Worm (Caenorhabditis elegans) whole organism, late embryonic: Measurements from ENCODE around the gene Y22F5A.11.

Source experiments
- C08G9.2 ChIP-seq: sonication (generic microtip); optimal IDR thresholded peaks from 2 replicates; lab custom pipeline; 2016; ENCODE audit warnings: mild to moderate bottlenecking, missing genetic modification characterization, moderate library complexity, missing compliant biosample characterization
- F13H6.1 ChIP-seq: sonication (generic microtip); optimal IDR thresholded peaks from 2 replicates; lab custom pipeline; 2016; ENCODE audit warnings: missing genetic modification characterization, missing compliant biosample characterization
- K09A11.1 ChIP-seq: sonication (generic microtip); optimal IDR thresholded peaks from 2 replicates; lab custom pipeline; 2017; ENCODE audit warnings: antibody characterized with exemption, mild to moderate bottlenecking, missing genetic modification characterization, missing compliant biosample characterization; ENCODE audit not compliant: insufficient read depth
- T23F11.4 ChIP-seq: fragments of 200-800 bp; sonication (Bioruptor generic); optimal IDR thresholded peaks from 2 replicates; lab custom pipeline; 2018; ENCODE audit warnings: mild to moderate bottlenecking, missing genetic modification characterization, missing compliant biosample characterization
- ahr-1 ChIP-seq: sonication (generic microtip); optimal IDR thresholded peaks from 2 replicates; lab custom pipeline; 2016; ENCODE audit warnings: missing genetic modification characterization, missing compliant biosample characterization
- ceh-14 ChIP-seq: sonication (generic microtip); optimal IDR thresholded peaks from 2 replicates; lab custom pipeline; 2016; ENCODE audit warnings: missing genotype, missing genetic modification characterization, missing compliant biosample characterization
- ceh-18 ChIP-seq: sonication (generic microtip); optimal IDR thresholded peaks from 2 replicates; lab custom pipeline; 2016; ENCODE audit warnings: missing genetic modification characterization, missing compliant biosample characterization
- ceh-2 ChIP-seq: sonication (generic microtip); optimal IDR thresholded peaks from 2 replicates; lab custom pipeline; 2016; ENCODE audit warnings: missing genotype, missing genetic modification characterization, missing compliant biosample characterization
- ceh-22 ChIP-seq: sonication (generic microtip); optimal IDR thresholded peaks from 2 replicates; lab custom pipeline; 2017; ENCODE audit warnings: missing biosample characterization, missing genetic modification characterization
- ceh-31 ChIP-seq: sonication (generic microtip); optimal IDR thresholded peaks from 2 replicates; lab custom pipeline; 2016; ENCODE audit warnings: missing genetic modification characterization, missing compliant biosample characterization
- ceh-45 ChIP-seq: fragments of 200-800 bp; sonication (Bioruptor generic); IDR thresholded peaks from 2 replicates; pipeline ENCODE4 v1.3.6; 2022; ENCODE audit warnings: missing genetic modification reagents, missing genetic modification characterization, missing compliant biosample characterization
- ceh-48 ChIP-seq: sonication (generic microtip); optimal IDR thresholded peaks from 2 replicates; lab custom pipeline; 2016; ENCODE audit warnings: missing genetic modification characterization, inconsistent platforms, missing compliant biosample characterization
- ceh-6 ChIP-seq: fragments of 200-800 bp; sonication (Bioruptor generic); optimal IDR thresholded peaks from 2 replicates; lab custom pipeline; 2018; ENCODE audit warnings: mild to moderate bottlenecking, missing genetic modification characterization, missing compliant biosample characterization
- dve-1 ChIP-seq: sonication (generic microtip); optimal IDR thresholded peaks from 2 replicates; lab custom pipeline; 2017; ENCODE audit warnings: antibody characterized with exemption, mild to moderate bottlenecking, missing genetic modification characterization, missing compliant biosample characterization
- elt-2 ChIP-seq: sonication (generic microtip); optimal IDR thresholded peaks from 2 replicates; lab custom pipeline; 2016; ENCODE audit warnings: missing genetic modification reagents, missing genetic modification characterization, missing compliant biosample characterization
- fkh-6 ChIP-seq: sonication (generic microtip); optimal IDR thresholded peaks from 2 replicates; lab custom pipeline; 2016; ENCODE audit warnings: missing genetic modification characterization, missing compliant biosample characterization
- gmeb-2 ChIP-seq: sonication (generic microtip); optimal IDR thresholded peaks from 2 replicates; lab custom pipeline; 2016; ENCODE audit warnings: missing genetic modification characterization, inconsistent platforms, missing compliant biosample characterization
- hlh-13 ChIP-seq: fragments of 200-800 bp; sonication (Bioruptor generic); optimal IDR thresholded peaks from 2 replicates; lab custom pipeline; 2018; ENCODE audit warnings: mild to moderate bottlenecking, missing genetic modification characterization, missing compliant biosample characterization
- hlh-30 ChIP-seq: sonication (generic microtip); optimal IDR thresholded peaks from 2 replicates; lab custom pipeline; 2017; ENCODE audit warnings: antibody characterized with exemption, missing genetic modification characterization, missing compliant biosample characterization; ENCODE audit not compliant: insufficient read depth
- lim-6 ChIP-seq: sonication (generic microtip); optimal IDR thresholded peaks from 2 replicates; lab custom pipeline; 2016; ENCODE audit warnings: missing genetic modification characterization, missing compliant biosample characterization
- lin-11 ChIP-seq: fragments of 200-800 bp; sonication (Bioruptor generic); optimal IDR thresholded peaks from 2 replicates; lab custom pipeline; 2018; ENCODE audit warnings: mild to moderate bottlenecking, missing genetic modification characterization, missing compliant biosample characterization
- madf-2 ChIP-seq: sonication (generic microtip); optimal IDR thresholded peaks from 2 replicates; lab custom pipeline; 2017; ENCODE audit warnings: missing genetic modification characterization, missing compliant biosample characterization
- nhr-232 ChIP-seq: sonication (generic microtip); optimal IDR thresholded peaks from 2 replicates; lab custom pipeline; 2016; ENCODE audit warnings: missing genetic modification characterization, missing compliant biosample characterization
- npax-4 ChIP-seq: sonication (generic microtip); optimal IDR thresholded peaks from 2 replicates; lab custom pipeline; 2016; ENCODE audit warnings: missing genetic modification characterization, missing compliant biosample characterization
- odd-2 ChIP-seq: sonication (generic microtip); optimal IDR thresholded peaks from 2 replicates; lab custom pipeline; 2017; ENCODE audit warnings: antibody characterized with exemption, mild to moderate bottlenecking, missing genetic modification characterization, missing compliant biosample characterization
- pag-3 ChIP-seq: sonication (generic microtip); optimal IDR thresholded peaks from 2 replicates; lab custom pipeline; 2016; ENCODE audit warnings: missing compliant biosample characterization, missing genetic modification characterization, borderline replicate concordance
- pax-1 ChIP-seq: fragments of 150-350 bp; optimal IDR thresholded peaks from 2 replicates; lab custom pipeline; 2014; ENCODE audit warnings: missing biosample characterization, missing genetic modification characterization
- pha-4 ChIP-seq: fragments of 150-350 bp; optimal IDR thresholded peaks from 2 replicates; lab custom pipeline; 2018; ENCODE audit warnings: missing biosample characterization, missing genetic modification reagents, missing genetic modification characterization
- pqm-1 ChIP-seq: sonication (generic microtip); optimal IDR thresholded peaks from 2 replicates; lab custom pipeline; 2016; ENCODE audit warnings: missing genetic modification characterization, missing compliant biosample characterization
- pros-1 ChIP-seq: fragments of 150-350 bp; optimal IDR thresholded peaks from 2 replicates; lab custom pipeline; 2014; ENCODE audit warnings: missing biosample characterization, missing genetic modification reagents, missing genetic modification characterization
- rnt-1 ChIP-seq: sonication (generic microtip); optimal IDR thresholded peaks from 2 replicates; lab custom pipeline; 2016; ENCODE audit warnings: missing genetic modification characterization, missing compliant biosample characterization
- sdc-2 ChIP-seq: sonication (generic microtip); optimal IDR thresholded peaks from 2 replicates; lab custom pipeline; 2016; ENCODE audit warnings: missing genotype, missing genetic modification characterization, missing compliant biosample characterization
- syd-9 ChIP-seq: sonication (generic microtip); optimal IDR thresholded peaks from 2 replicates; lab custom pipeline; 2016; ENCODE audit warnings: mild to moderate bottlenecking, missing genetic modification characterization, moderate library complexity, missing compliant biosample characterization
- ttx-3 ChIP-seq: sonication (generic microtip); optimal IDR thresholded peaks from 2 replicates; lab custom pipeline; 2016; ENCODE audit warnings: missing genetic modification reagents, missing genetic modification characterization, missing compliant biosample characterization
- unc-42 ChIP-seq: sonication (generic microtip); optimal IDR thresholded peaks from 2 replicates; lab custom pipeline; 2016; ENCODE audit warnings: missing genotype, missing genetic modification characterization, missing compliant biosample characterization
- ztf-16 ChIP-seq: sonication (generic microtip); optimal IDR thresholded peaks from 2 replicates; lab custom pipeline; 2017; ENCODE audit warnings: missing genetic modification characterization, missing compliant biosample characterization

The Y22F5A.11 gene

ce11 chrV:10248255-10248979 is 27.0 kb downstream of the Y22F5A.11 start, which contains the start of gene akt-1:
akt-1 (plus strand) TSS chrV:10248905.
- no peak for TF ChIP-seq sdc-2 (tag; lab: Kevin White, UChicago)
- TF ChIP-seq ceh-45 (GFP tag; lab: Robert Waterston, UW), result no peak
- no peak for TF ChIP-seq odd-2 (tag; lab: Kevin White, UChicago)
- no peak for TF ChIP-seq elt-2
- no peak for TF ChIP-seq ceh-18
- TF ChIP-seq hlh-30 (tag; lab: Kevin White, UChicago), result no peak
- no peak for TF ChIP-seq ceh-31 (tag; lab: Kevin White, UChicago)
- no peak for TF ChIP-seq syd-9 (tag; lab: Kevin White, UChicago)
- TF ChIP-seq fkh-6, result no peak
- TF ChIP-seq madf-2 (tag; lab: Kevin White, UChicago), result no peak

- no peak for TF ChIP-seq nhr-232 (tag; lab: Kevin White, UChicago)
- TF ChIP-seq hlh-13 (GFP tag; lab: Kevin White, UChicago), result no peak
- no peak for TF ChIP-seq elt-2
- TF ChIP-seq dve-1 (tag; lab: Kevin White, UChicago), result no peak
- no peak for TF ChIP-seq gmeb-2 (tag; lab: Kevin White, UChicago)
- no peak for TF ChIP-seq ceh-22 (tag; lab: Kevin White, UChicago)
- TF ChIP-seq pros-1 (tag; lab: Kevin White, UChicago), result no peak
- no peak for TF ChIP-seq ttx-3 (tag; lab: Kevin White, UChicago)
- no peak for TF ChIP-seq madf-2 (tag; lab: Kevin White, UChicago)
Measured at ce11 chrV:10247673-10248239, 27.7 kb downstream of the Y22F5A.11 start.

ce11 chrV:10246967-10247366 is 28.5 kb downstream of the Y22F5A.11 start:
- TF ChIP-seq ceh-2 (tag; lab: Kevin White, UChicago) (no peak), hlh-30 (tag; lab: Kevin White, UChicago) (no peak), C08G9.2 (no peak), odd-2 (tag; lab: Kevin White, UChicago) (no peak), T23F11.4 (GFP tag; lab: Kevin White, UChicago) (no peak), rnt-1 (tag; lab: Kevin White, UChicago) (no peak), ceh-6 (GFP tag; lab: Kevin White, UChicago) (no peak), lim-6 (tag; lab: Kevin White, UChicago) (no peak), K09A11.1 (tag; lab: Kevin White, UChicago) (no peak), pqm-1 (no peak), ceh-14 (tag; lab: Kevin White, UChicago) (no peak), ahr-1 (tag; lab: Kevin White, UChicago) (no peak)

- TF ChIP-seq lin-11 (tag; lab: Kevin White, UChicago), result no peak
- peak; percentile 2 for TF ChIP-seq hlh-30 (tag; lab: Kevin White, UChicago)
- peak; percentile 17 for TF ChIP-seq unc-42 (tag; lab: Kevin White, UChicago)
Measured at ce11 chrV:10246443-10246885, 29.0 kb downstream of the Y22F5A.11 start.

ce11 chrV:10245615-10246014 is 29.8 kb downstream of the Y22F5A.11 start:
- TF ChIP-seq ztf-16 (tag; lab: Kevin White, UChicago), result no peak
- TF ChIP-seq npax-4 (tag; lab: Kevin White, UChicago), result no peak
- no peak for TF ChIP-seq pag-3
- no peak for TF ChIP-seq ceh-48
- TF ChIP-seq C08G9.2, result no peak
- no peak for TF ChIP-seq hlh-13 (GFP tag; lab: Kevin White, UChicago)
- no peak for TF ChIP-seq pha-4
- no peak for TF ChIP-seq ceh-2 (tag; lab: Kevin White, UChicago)
- TF ChIP-seq ceh-14 (tag; lab: Kevin White, UChicago), result no peak
- no peak for TF ChIP-seq pax-1 (tag; lab: Kevin White, UChicago)
- TF ChIP-seq unc-42 (tag; lab: Kevin White, UChicago), result no peak
- TF ChIP-seq F13H6.1 (tag; lab: Kevin White, UChicago), result no peak
